Fruit fly (Drosophila melanogaster) whole organism, embryonic: ENCODE data around the gene CG5790.

Source experiments
- Antp ChIP-seq: fragments of 200-800 bp; sonication (Bioruptor generic); optimal IDR thresholded peaks from 3 replicates; lab custom pipeline; 2016; ENCODE audit warnings: missing biosample characterization, missing genetic modification characterization
- CG10267 ChIP-seq: fragments of 200-800 bp; sonication (Bioruptor generic); optimal IDR thresholded peaks from 2 replicates; lab custom pipeline; 2018; ENCODE audit warnings: missing biosample characterization, mild to moderate bottlenecking, missing genetic modification characterization, moderate library complexity
- CG11093 ChIP-seq: fragments of 200-800 bp; sonication (Bioruptor generic); IDR thresholded peaks from 3 replicates; pipeline ENCODE4 v1.3.6; 2022; ENCODE audit warnings: missing biosample characterization, missing genetic modification characterization
- CG12104 ChIP-seq: fragments of 200-800 bp; sonication (Bioruptor generic); optimal IDR thresholded peaks from 3 replicates; lab custom pipeline; 2016; ENCODE audit warnings: missing biosample characterization, missing genetic modification characterization
- CG12659 ChIP-seq: fragments of 200-800 bp; sonication (Bioruptor generic); optimal IDR thresholded peaks from 3 replicates; lab custom pipeline; 2017; ENCODE audit warnings: mild to moderate bottlenecking, missing biosample characterization, missing genetic modification reagents, missing genetic modification characterization
- CG13424 ChIP-seq: fragments of 200-800 bp; sonication (Bioruptor generic); optimal IDR thresholded peaks from 2 replicates; lab custom pipeline; 2019; ENCODE audit warnings: missing biosample characterization, mild to moderate bottlenecking, missing genetic modification characterization, moderate library complexity
- CG1529 ChIP-seq: fragments of 200-800 bp; sonication (Bioruptor generic); optimal IDR thresholded peaks from 3 replicates; lab custom pipeline; 2018; ENCODE audit warnings: missing biosample characterization, missing genetic modification characterization
- CG16815 ChIP-seq: fragments of 200-800 bp; sonication (Bioruptor generic); optimal IDR thresholded peaks from 3 replicates; lab custom pipeline; 2017; ENCODE audit warnings: missing biosample characterization, mild to moderate bottlenecking, missing genetic modification characterization
- CG17359 ChIP-seq: fragments of 200-800 bp; sonication (Bioruptor generic); optimal IDR thresholded peaks from 3 replicates; lab custom pipeline; 2018; ENCODE audit warnings: missing biosample characterization, mild to moderate bottlenecking, missing genetic modification characterization, moderate library complexity
- CG17361 ChIP-seq: fragments of 200-800 bp; sonication (Bioruptor generic); IDR thresholded peaks from 3 replicates; pipeline ENCODE4 v1.3.6; 2022; ENCODE audit warnings: missing biosample characterization, missing genetic modification characterization
- CG17829 ChIP-seq: fragments of 200-800 bp; optimal IDR thresholded peaks from 2 replicates; lab custom pipeline; 2019; ENCODE audit warnings: missing biosample characterization, mild to moderate bottlenecking, missing genetic modification characterization, moderate library complexity
- CG18262 ChIP-seq: fragments of 200-800 bp; optimal IDR thresholded peaks from 3 replicates; lab custom pipeline; 2019; ENCODE audit warnings: missing biosample characterization, mild to moderate bottlenecking, missing genetic modification characterization, moderate library complexity
- CG18476 ChIP-seq: fragments of 200-800 bp; sonication (Bioruptor generic); optimal IDR thresholded peaks from 2 replicates; lab custom pipeline; 2016; ENCODE audit warnings: missing biosample characterization, mild to moderate bottlenecking, missing genetic modification characterization
- CG18599 ChIP-seq: fragments of 200-800 bp; sonication (Bioruptor generic); optimal IDR thresholded peaks from 3 replicates; lab custom pipeline; 2017; ENCODE audit warnings: missing biosample characterization, missing genetic modification characterization, mild to moderate bottlenecking, moderate library complexity, missing genetic modification reagents
- CG18764 ChIP-seq: fragments of 200-800 bp; sonication (Bioruptor generic); optimal IDR thresholded peaks from 3 replicates; lab custom pipeline; 2016; ENCODE audit warnings: missing biosample characterization, missing genetic modification characterization
- CG30403 ChIP-seq: fragments of 200-800 bp; sonication (Bioruptor generic); optimal IDR thresholded peaks from 3 replicates; lab custom pipeline; 2016; ENCODE audit warnings: missing biosample characterization, missing genetic modification characterization
- CG32772 ChIP-seq: fragments of 200-800 bp; sonication (Bioruptor generic); IDR thresholded peaks from 2 replicates; pipeline ENCODE4 v1.3.6; 2022; ENCODE audit warnings: missing biosample characterization, missing genetic modification characterization
- CG33557 ChIP-seq: fragments of 200-800 bp; sonication (Bioruptor generic); optimal IDR thresholded peaks from 2 replicates; lab custom pipeline; 2019; ENCODE audit warnings: missing biosample characterization, mild to moderate bottlenecking, missing genetic modification characterization, moderate library complexity
- CG3407 ChIP-seq: fragments of 200-800 bp; sonication (Bioruptor generic); optimal IDR thresholded peaks from 2 replicates; lab custom pipeline; 2018; ENCODE audit warnings: missing biosample characterization, mild to moderate bottlenecking, missing genetic modification characterization
- CG4404 ChIP-seq: fragments of 200-800 bp; sonication (Bioruptor generic); IDR thresholded peaks from 2 replicates; pipeline ENCODE4 v1.3.6; 2022; ENCODE audit warnings: missing biosample characterization, missing genetic modification characterization
- CG5953 ChIP-seq: fragments of 200-800 bp; sonication (Bioruptor generic); IDR thresholded peaks from 2 replicates; pipeline ENCODE4 v1.3.6; 2022; ENCODE audit warnings: missing biosample characterization, missing genetic modification characterization
- CG6254 ChIP-seq: fragments of 200-800 bp; sonication (Bioruptor generic); optimal IDR thresholded peaks from 3 replicates; lab custom pipeline; 2017; ENCODE audit warnings: mild to moderate bottlenecking, missing biosample characterization, missing genetic modification reagents, missing genetic modification characterization
- CG6689 ChIP-seq: fragments of 200-800 bp; sonication (Bioruptor generic); IDR thresholded peaks from 2 replicates; pipeline ENCODE4 v1.3.6; 2022; ENCODE audit warnings: missing biosample characterization, missing genetic modification characterization
- CG6765 ChIP-seq: fragments of 200-800 bp; sonication (Bioruptor generic); optimal IDR thresholded peaks from 3 replicates; lab custom pipeline; 2017; ENCODE audit warnings: missing biosample characterization, mild to moderate bottlenecking, missing genetic modification characterization
- CG7271 ChIP-seq: fragments of 200-800 bp; sonication (Bioruptor generic); optimal IDR thresholded peaks from 2 replicates; lab custom pipeline; 2018; ENCODE audit warnings: missing biosample characterization, mild to moderate bottlenecking, missing genetic modification characterization, moderate library complexity
- CG9727 ChIP-seq: fragments of 200-800 bp; sonication (Bioruptor generic); optimal IDR thresholded peaks from 3 replicates; lab custom pipeline; 2017; ENCODE audit warnings: missing biosample characterization, mild to moderate bottlenecking, missing genetic modification characterization
- HLH4C ChIP-seq: fragments of 200-800 bp; sonication (Bioruptor generic); IDR thresholded peaks from 3 replicates; pipeline ENCODE4 v1.3.6; 2022; ENCODE audit warnings: missing biosample characterization, missing genetic modification characterization; ENCODE audit not compliant: partially characterized antibody
- Hr78 ChIP-seq, 2 experiments: fragments of 200-800 bp in 1 of 2; fragments of >200 bp in 1 of 2; sonication (Bioruptor generic) in 1 of 2; optimal IDR thresholded peaks; 2 replicates each; lab custom pipeline; 2017 to 2019; ENCODE audit warnings: missing biosample characterization in 2 of 2, missing genetic modification characterization in 2 of 2, mild to moderate bottlenecking in 1 of 2, moderate library complexity in 1 of 2
- NFAT ChIP-seq: fragments of 200-800 bp; sonication (Bioruptor generic); IDR thresholded peaks from 2 replicates; pipeline ENCODE4 v1.3.6; 2022; ENCODE audit warnings: missing biosample characterization, missing genetic modification characterization
- Spps ChIP-seq: fragments of 200-800 bp; sonication (Bioruptor generic); optimal IDR thresholded peaks from 2 replicates; lab custom pipeline; 2018; ENCODE audit warnings: missing biosample characterization, mild to moderate bottlenecking, missing genetic modification characterization
- Ssrp ChIP-seq: fragments of 200-800 bp; sonication (Bioruptor generic); optimal IDR thresholded peaks from 2 replicates; lab custom pipeline; 2018; ENCODE audit warnings: missing biosample characterization, mild to moderate bottlenecking, missing genetic modification characterization, moderate library complexity
- croc ChIP-seq: fragments of 200-800 bp; sonication (Bioruptor generic); conservative IDR thresholded peaks from 3 replicates; pipeline ENCODE4 v1.3.6; 2022; ENCODE audit warnings: missing biosample characterization, missing genetic modification characterization
- crol ChIP-seq: fragments of 200-800 bp; sonication (Bioruptor generic); IDR thresholded peaks from 2 replicates; pipeline ENCODE4 v1.3.6; 2022; ENCODE audit warnings: missing biosample characterization, missing genetic modification characterization
- cwo ChIP-seq: fragments of 200-800 bp; sonication (Bioruptor generic); optimal IDR thresholded peaks from 3 replicates; lab custom pipeline; 2017; ENCODE audit warnings: missing biosample characterization, missing genetic modification characterization, mild to moderate bottlenecking, moderate library complexity, missing genetic modification reagents
- ewg ChIP-seq: fragments of 200-800 bp; sonication (Bioruptor generic); optimal IDR thresholded peaks from 3 replicates; lab custom pipeline; 2017; ENCODE audit warnings: mild to moderate bottlenecking, missing biosample characterization, missing genetic modification reagents, missing genetic modification characterization
- gsb-n ChIP-seq: fragments of 200-800 bp; sonication (Bioruptor generic); optimal IDR thresholded peaks from 3 replicates; lab custom pipeline; 2018; ENCODE audit warnings: missing biosample characterization, mild to moderate bottlenecking, missing genetic modification characterization
- inv ChIP-seq: fragments of 200-800 bp; sonication (Bioruptor generic); IDR thresholded peaks from 2 replicates; pipeline ENCODE4 v1.3.6; 2022; ENCODE audit warnings: missing biosample characterization, missing genetic modification characterization; ENCODE audit not compliant: partially characterized antibody
- lab ChIP-seq: fragments of 200-800 bp; sonication (Bioruptor generic); optimal IDR thresholded peaks from 3 replicates; lab custom pipeline; 2017; ENCODE audit warnings: missing biosample characterization, missing genetic modification characterization, mild to moderate bottlenecking, moderate library complexity, missing genetic modification reagents
- lbe ChIP-seq: fragments of 200-800 bp; sonication (Bioruptor generic); optimal IDR thresholded peaks from 2 replicates; lab custom pipeline; 2016; ENCODE audit warnings: missing biosample characterization, mild to moderate bottlenecking, missing genetic modification characterization
- phol ChIP-seq: fragments of 200-800 bp; sonication (Bioruptor generic); optimal IDR thresholded peaks from 3 replicates; lab custom pipeline; 2018; ENCODE audit warnings: missing biosample characterization, mild to moderate bottlenecking, missing genetic modification characterization, moderate library complexity
- prd ChIP-seq, 3 experiments: fragments of >200 bp in 2 of 3; fragments of 200-800 bp in 1 of 3; sonication (Bioruptor generic) in 1 of 3; optimal IDR thresholded peaks in 2 of 3; IDR thresholded peaks in 1 of 3; 2 replicates in 2 of 3; 3 replicates in 1 of 3; pipeline versions ENCODE4 v1.3.6 to Lab custom; 2017 to 2022; ENCODE audit warnings: missing biosample characterization in 1 of 3, missing genetic modification characterization in 1 of 3
- scrt ChIP-seq: fragments of 200-800 bp; sonication (Bioruptor generic); optimal IDR thresholded peaks from 2 replicates; lab custom pipeline; 2018; ENCODE audit warnings: missing biosample characterization, mild to moderate bottlenecking, missing genetic modification characterization, moderate library complexity
- sd ChIP-seq: fragments of 200-800 bp; sonication (Bioruptor generic); optimal IDR thresholded peaks from 3 replicates; lab custom pipeline; 2018; ENCODE audit warnings: missing biosample characterization, mild to moderate bottlenecking, missing genetic modification characterization, moderate library complexity
- so ChIP-seq: fragments of 200-800 bp; sonication (Bioruptor generic); IDR thresholded peaks from 3 replicates; pipeline ENCODE4 v1.3.6; 2022; ENCODE audit warnings: missing biosample characterization, missing genetic modification characterization
- tll ChIP-seq, 2 experiments: fragments of 200-800 bp in 1 of 2; fragments of >200 bp in 1 of 2; sonication (Bioruptor generic) in 1 of 2; optimal IDR thresholded peaks; 2 replicates each; lab custom pipeline; 2017 to 2019; ENCODE audit warnings: missing biosample characterization in 2 of 2, missing genetic modification characterization in 2 of 2, mild to moderate bottlenecking in 1 of 2, moderate library complexity in 1 of 2
- z ChIP-seq: fragments of 200-800 bp; sonication (Bioruptor generic); IDR thresholded peaks from 3 replicates; pipeline ENCODE4 v1.3.6; 2022; ENCODE audit warnings: missing biosample characterization, missing genetic modification characterization
- zf30C ChIP-seq: fragments of 200-800 bp; sonication (Bioruptor generic); optimal IDR thresholded peaks from 3 replicates; lab custom pipeline; 2018; ENCODE audit warnings: missing biosample characterization, mild to moderate bottlenecking, missing genetic modification characterization

Gene CG5790

dm6 chr2L:18305057-18305829, 10.6 kb downstream of the CG5790 start (continued):
- no peak for TF ChIP-seq CG18476
- TF ChIP-seq CG17359 (tag; lab: Kevin White, UChicago): peak; percentile 61
- peak; percentile 43 for TF ChIP-seq CG12104
- TF ChIP-seq inv (GFP tag; lab: Robert Waterston, UW): no peak
- TF ChIP-seq Antp (GFP tag; lab: Kevin White, UChicago): no peak
- TF ChIP-seq CG4404 (GFP tag; lab: Robert Waterston, UW): peak; percentile 87
- peak; percentile 89 for TF ChIP-seq gsb-n (tag; lab: Kevin White, UChicago)
- peak; percentile 25 for TF ChIP-seq CG18764
- TF ChIP-seq CG6689: peak; percentile 79
- TF ChIP-seq CG16815 (GFP tag; lab: Kevin White, UChicago): peak; percentile 72
- TF ChIP-seq lab (GFP tag; lab: Kevin White, UChicago): peak; percentile 24
- TF ChIP-seq CG5953 (GFP tag; lab: Robert Waterston, UW): no peak
- TF ChIP-seq Hr78 (GFP tag; optimal IDR thresholded peaks at IDR 0.05; lab: Kevin White, UChicago): peak in 1 of 2 experiments; percentile 88
- TF ChIP-seq lbe: no peak
- no peak for TF ChIP-seq HLH4C
- peak; percentile 48 for TF ChIP-seq CG3407 (GFP tag; lab: Kevin White, UChicago)
- peak; percentile 36; the same call in 1 of the 2 replicates for TF ChIP-seq CG32772 (GFP tag; lab: Robert Waterston, UW)
- TF ChIP-seq ewg (GFP tag; lab: Kevin White, UChicago): peak; percentile 33
- peak; percentile 94 for TF ChIP-seq CG18262
- TF ChIP-seq tll (GFP tag; optimal IDR thresholded peaks at IDR 0.05; lab: Kevin White, UChicago): no peak
- TF ChIP-seq NFAT (GFP tag; lab: Robert Waterston, UW): no peak
- TF ChIP-seq prd (optimal IDR thresholded peaks at IDR 0.05; lab: Kevin White, UChicago): no peak
- TF ChIP-seq prd (GFP tag; IDR thresholded peaks at IDR 0.05; lab: Robert Waterston, UW): peak; percentile 85; the same call in 2 of the 3 replicates
- TF ChIP-seq Ssrp (tag; lab: Kevin White, UChicago): peak; percentile 75
- peak; percentile 93 for TF ChIP-seq CG33557 (GFP tag; lab: Kevin White, UChicago)
- TF ChIP-seq phol (tag; lab: Kevin White, UChicago): peak; percentile 89
- TF ChIP-seq CG6765 (GFP tag; lab: Kevin White, UChicago): no peak
- peak; percentile 64 for TF ChIP-seq CG7271
- peak; percentile 49 for TF ChIP-seq CG6254 (GFP tag; lab: Kevin White, UChicago)
- TF ChIP-seq CG9727 (GFP tag; lab: Kevin White, UChicago): peak; percentile 87
- TF ChIP-seq sd: peak; percentile 50
- peak; percentile 76 for TF ChIP-seq croc
- peak; percentile 83 for TF ChIP-seq Spps (tag; lab: Kevin White, UChicago)
- TF ChIP-seq CG17829: peak; percentile 89
- TF ChIP-seq CG12659 (GFP tag; lab: Kevin White, UChicago): peak; percentile 36
- no peak for TF ChIP-seq crol (GFP tag; lab: Robert Waterston, UW)
- TF ChIP-seq CG30403 (GFP tag; lab: Kevin White, UChicago): peak; percentile 48
- peak; percentile 78 for TF ChIP-seq CG13424
- peak; percentile 48; the same call in 1 of the 3 replicates for TF ChIP-seq CG11093 (GFP tag; lab: Robert Waterston, UW)
- peak; percentile 30 for TF ChIP-seq CG1529 (GFP tag; lab: Kevin White, UChicago)
- 0 out of 3 replicates have a peak, but pooled peaks have one; percentile 17 for TF ChIP-seq z (GFP tag; lab: Robert Waterston, UW)
- TF ChIP-seq CG17361 (GFP tag; lab: Robert Waterston, UW): peak; percentile 95
- TF ChIP-seq CG10267: peak; percentile 86
- no peak for TF ChIP-seq cwo (GFP tag; lab: Kevin White, UChicago)
- TF ChIP-seq CG18599: peak; percentile 25
- TF ChIP-seq scrt (GFP tag; lab: Kevin White, UChicago): peak; percentile 6
- no peak for TF ChIP-seq so (GFP tag; lab: Robert Waterston, UW)
- TF ChIP-seq zf30C (GFP tag; lab: Kevin White, UChicago): peak; percentile 92
